Worm (Caenorhabditis elegans) whole organism, L3 larva: ENCODE measurements around the gene T10B10.4.

Source experiments
- ceh-16 ChIP-seq: sonication (generic microtip); optimal IDR thresholded peaks from 2 replicates; lab custom pipeline; 2017; ENCODE audit warnings: missing biosample characterization, missing genetic modification characterization
- egl-27 ChIP-seq: sonication (generic microtip); optimal IDR thresholded peaks from 4 replicates; lab custom pipeline; 2017; ENCODE audit warnings: missing biosample characterization, missing genetic modification reagents, missing genetic modification characterization
- fos-1 ChIP-seq: fragments of 150-350 bp; optimal IDR thresholded peaks from 2 replicates; lab custom pipeline; 2014; ENCODE audit warnings: missing biosample characterization, missing genetic modification characterization
- hmg-11 ChIP-seq: sonication (generic microtip); optimal IDR thresholded peaks from 2 replicates; lab custom pipeline; 2016; ENCODE audit warnings: missing genetic modification characterization, missing compliant biosample characterization
- lin-15B ChIP-seq: fragments of 150-350 bp; optimal IDR thresholded peaks from 2 replicates; lab custom pipeline; 2014; ENCODE audit warnings: missing biosample characterization, missing genetic modification characterization
- nhr-11 ChIP-seq: fragments of 150-350 bp; optimal IDR thresholded peaks from 2 replicates; lab custom pipeline; 2014; ENCODE audit warnings: missing biosample characterization, missing genetic modification characterization
- pqm-1 ChIP-seq: fragments of 150-350 bp; optimal IDR thresholded peaks from 2 replicates; lab custom pipeline; 2017; ENCODE audit warnings: missing biosample characterization, missing genetic modification characterization, inconsistent platforms
- snpc-4 ChIP-seq: fragments of 150-350 bp; optimal IDR thresholded peaks from 2 replicates; lab custom pipeline; 2014; ENCODE audit warnings: missing biosample characterization, missing genetic modification characterization

DNA sequence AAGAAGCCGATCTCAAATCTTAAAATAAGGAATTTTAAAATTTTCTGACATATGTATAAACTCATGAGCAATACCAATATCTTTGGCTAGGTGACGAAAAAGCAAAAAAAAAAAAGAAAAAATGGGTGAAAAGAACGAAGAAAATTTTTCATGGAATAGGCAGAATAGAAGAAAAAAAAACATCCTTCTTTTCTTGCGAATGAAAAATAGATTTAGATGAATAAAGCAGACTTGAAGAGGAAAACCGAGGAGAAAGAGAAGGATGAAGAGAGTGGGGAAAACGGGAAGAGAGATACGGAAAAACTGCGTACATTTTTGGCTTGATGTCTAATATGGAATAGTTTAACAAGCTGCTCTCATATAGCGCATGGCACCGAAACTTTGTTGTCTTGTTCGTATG, 41.9 kb downstream of the T10B10.4 start:
- TF ChIP-seq pqm-1 (tag; lab: Kevin White, UChicago) (no peak), lin-15B (tag; lab: Kevin White, UChicago) (no peak), egl-27 (tag; lab: Kevin White, UChicago) (no peak), ceh-16 (tag; lab: Kevin White, UChicago) (no peak), snpc-4 (tag; lab: Kevin White, UChicago) (no peak), fos-1 (tag; lab: Kevin White, UChicago) (no peak), hmg-11 (tag; lab: Kevin White, UChicago) (no peak), nhr-11 (no peak)
